Worm (Caenorhabditis elegans): ENCODE results near the gene T28H10.1.

DNA sequence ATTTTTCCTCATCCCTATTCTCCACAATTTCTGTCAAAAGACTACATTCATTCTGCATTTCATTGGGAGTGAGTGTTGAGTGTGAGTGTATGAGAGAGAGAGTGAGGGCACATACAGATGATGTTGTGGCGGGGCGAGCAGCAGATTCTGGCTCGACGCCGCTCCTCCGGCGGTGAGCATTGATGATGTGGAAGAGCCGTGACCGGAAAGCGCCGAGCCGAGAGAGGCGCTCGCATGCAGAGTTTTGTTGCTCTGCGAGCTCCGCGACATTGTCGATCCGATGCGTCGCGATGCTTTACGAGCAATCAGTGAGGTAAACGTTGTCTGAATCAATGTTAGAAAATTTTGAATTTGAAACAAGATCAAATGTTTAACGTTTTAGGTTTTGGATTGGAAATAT is 47.9 kb upstream of the T28H10.1 start:
- TF ChIP-seq flt-1 (GFP tag; IDR thresholded peaks at IDR 0.05) (no peak), med-1 (GFP tag; optimal IDR thresholded peaks at IDR 0.05; ENCODE audit: insufficient read depth) (no peak), ztf-23 (GFP tag; IDR thresholded peaks at IDR 0.05) (no peak), klf-2 (GFP tag; conservative IDR thresholded peaks at IDR 0.05) (no peak)
